Fruit fly (Drosophila melanogaster): Measurements from ENCODE around the gene CG13308.

- TF ChIP-seq lz (GFP tag; optimal IDR thresholded peaks at IDR 0.05) (no peak), Gug (GFP tag; IDR thresholded peaks at IDR 0.05) (no peak), CG7368 (GFP tag; optimal IDR thresholded peaks at IDR 0.05) (no peak), cyc (GFP tag; optimal IDR thresholded peaks at IDR 0.05) (no peak), spab (GFP tag; optimal IDR thresholded peaks at IDR 0.05) (no peak), Eip93F (GFP tag; optimal IDR thresholded peaks at IDR 0.05) (no peak), CG6854 (GFP tag; optimal IDR thresholded peaks at IDR 0.05) (no peak), topi (GFP tag; optimal IDR thresholded peaks at IDR 0.05) (no peak), Lpt (GFP tag; optimal IDR thresholded peaks at IDR 0.05) (no peak), CG10631 (GFP tag; optimal IDR thresholded peaks at IDR 0.05) (no peak), CG16779 (tag; optimal IDR thresholded peaks at IDR 0.05) (no peak), Smox (GFP tag; optimal IDR thresholded peaks at IDR 0.05) (no peak), CG9139 (GFP tag; optimal IDR thresholded peaks at IDR 0.05) (no peak), CG8119 (GFP tag; IDR thresholded peaks at IDR 0.05) (no peak)
Measured at dm6 chr3L:8798539-8798938, 9.8 kb upstream of the CG13308 start.
